Worm (Caenorhabditis elegans): ENCODE results near the gene pgp-4.

DNA sequence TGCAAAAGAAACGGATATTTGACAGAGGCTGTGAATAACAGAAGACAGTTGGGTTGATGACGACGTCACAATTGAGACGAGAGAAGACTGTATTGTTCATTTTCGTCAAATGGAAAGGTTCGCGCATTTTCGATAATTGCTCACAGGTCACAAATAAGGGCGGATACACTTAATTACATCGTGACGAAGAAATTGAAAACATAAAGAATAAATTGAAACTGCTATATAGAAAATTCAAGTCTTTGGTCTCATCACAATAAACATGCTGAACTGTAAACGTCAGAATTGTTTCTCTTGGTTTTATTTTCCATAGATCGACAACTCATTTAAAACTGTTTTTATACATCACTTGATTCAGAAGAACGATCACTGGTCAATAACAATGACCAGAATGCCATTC lies 30.8 kb upstream of the pgp-4 start, which contains the start of gene ZK455.5:
- TF ChIP-seq tbx-2 (tag; optimal IDR thresholded peaks at IDR 0.05) = no peak
- no peak for TF ChIP-seq elt-2 (tag; optimal IDR thresholded peaks at IDR 0.05)
- no peak for TF ChIP-seq ama-1 (optimal IDR thresholded peaks at IDR 0.05)
- TF ChIP-seq pqm-1 (tag; optimal IDR thresholded peaks at IDR 0.05) = no peak
- no peak for TF ChIP-seq ceh-9 (tag; optimal IDR thresholded peaks at IDR 0.05)
- no peak for TF ChIP-seq fkh-10 (GFP tag; optimal IDR thresholded peaks at IDR 0.05)
- no peak for TF ChIP-seq nhr-11 (tag; optimal IDR thresholded peaks at IDR 0.05)
- TF ChIP-seq unc-3 (GFP tag; conservative IDR thresholded peaks at IDR 0.05) = no peak
- no peak for TF ChIP-seq unc-3 (tag; optimal IDR thresholded peaks at IDR 0.05)
- TF ChIP-seq ceh-24 (tag; optimal IDR thresholded peaks at IDR 0.05) = no peak
- TF ChIP-seq dve-1 (tag; optimal IDR thresholded peaks at IDR 0.05) = no peak
- TF ChIP-seq F13H6.1 (tag; optimal IDR thresholded peaks at IDR 0.05) = no peak
- no peak for TF ChIP-seq gmeb-2 (tag; optimal IDR thresholded peaks at IDR 0.05)
- no peak for TF ChIP-seq ceh-34 (tag; optimal IDR thresholded peaks at IDR 0.05)
- no peak for TF ChIP-seq unc-86 (tag; optimal IDR thresholded peaks at IDR 0.05)
